Worm (Caenorhabditis elegans) whole organism, midembryonic: ENCODE data around the gene fbxa-96.

Experiments used
- cog-1 ChIP-seq: sonication (generic microtip); optimal IDR thresholded peaks from 2 replicates; lab custom pipeline; 2016; ENCODE audit warnings: missing genetic modification characterization, missing compliant biosample characterization
- flt-1 ChIP-seq: fragments of 200-800 bp; sonication (Bioruptor generic); IDR thresholded peaks from 2 replicates; pipeline ENCODE4 v1.3.6; 2022; ENCODE audit warnings: missing genetic modification characterization, missing compliant biosample characterization
- klf-2 ChIP-seq: fragments of 200-800 bp; sonication (Bioruptor generic); conservative IDR thresholded peaks from 2 replicates; pipeline ENCODE4 v1.3.6; 2022; ENCODE audit warnings: missing genetic modification reagents, missing genetic modification characterization, missing compliant biosample characterization
- med-1 ChIP-seq: sonication (generic microtip); optimal IDR thresholded peaks from 2 replicates; lab custom pipeline; 2017; ENCODE audit warnings: missing genetic modification characterization, mild to moderate bottlenecking, missing compliant biosample characterization, antibody characterized with exemption, missing genetic modification reagents; ENCODE audit not compliant: insufficient read depth
- ref-1 ChIP-seq: fragments of 200-800 bp; sonication (Bioruptor generic); conservative IDR thresholded peaks from 2 replicates; pipeline ENCODE4 v1.3.6; 2022; ENCODE audit warnings: missing genetic modification reagents, missing genetic modification characterization, missing compliant biosample characterization
- tab-1 ChIP-seq: fragments of 200-800 bp; sonication (Bioruptor generic); IDR thresholded peaks from 2 replicates; pipeline ENCODE4 v1.3.6; 2022; ENCODE audit warnings: missing genetic modification characterization, missing compliant biosample characterization
- ztf-29 ChIP-seq: fragments of 200-800 bp; sonication (Bioruptor generic); IDR thresholded peaks from 2 replicates; pipeline ENCODE4 v1.3.6; 2022; ENCODE audit warnings: missing genetic modification reagents, missing genetic modification characterization, missing compliant biosample characterization

DNA sequence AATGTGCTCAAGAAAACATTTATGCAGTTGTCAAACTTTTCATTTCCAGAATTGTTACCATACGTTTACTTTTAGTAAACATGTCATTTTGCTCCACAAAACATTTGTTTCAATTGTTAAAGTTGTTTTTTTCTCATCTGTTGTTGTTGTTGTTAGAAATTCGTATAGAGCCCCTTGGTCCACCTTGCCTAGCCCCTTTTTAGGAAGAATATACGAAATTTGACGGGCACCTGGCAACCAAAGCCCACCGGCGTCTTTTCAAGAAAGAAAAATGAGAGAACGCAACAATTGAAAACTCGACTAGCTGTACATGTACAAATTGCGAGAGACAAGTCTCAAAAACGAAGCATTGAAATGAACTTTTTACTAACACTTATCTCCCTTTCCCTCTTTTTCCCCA is 24.2 kb upstream of the fbxa-96 start, which contains the start of gene F09B12.5:
- TF ChIP-seq tab-1 (GFP tag; lab: Robert Waterston, UW) (no peak), cog-1 (tag; lab: Kevin White, UChicago) (no peak), flt-1 (GFP tag; lab: Robert Waterston, UW) (no peak), ref-1 (GFP tag; lab: Robert Waterston, UW) (no peak), ztf-29 (GFP tag; lab: Robert Waterston, UW) (no peak), med-1 (GFP tag; lab: Kevin White, UChicago) (no peak), klf-2 (GFP tag; lab: Robert Waterston, UW) (no peak)
